Fruit fly (Drosophila melanogaster) whole organism, embryonic: ENCODE measurements around the gene CG31459.

Experiments used
- CG10209 ChIP-seq: fragments of 200-800 bp; sonication (Bioruptor generic); optimal IDR thresholded peaks from 3 replicates; lab custom pipeline; 2017; ENCODE audit warnings: missing biosample characterization, mild to moderate bottlenecking, missing genetic modification characterization, missing genetic modification reagents
- CG16863 ChIP-seq: fragments of 200-800 bp; sonication (Bioruptor generic); optimal IDR thresholded peaks from 3 replicates; lab custom pipeline; 2016; ENCODE audit warnings: missing biosample characterization, missing genetic modification characterization
- CG17612 ChIP-seq: fragments of 200-800 bp; sonication (Bioruptor generic); IDR thresholded peaks from 2 replicates; pipeline ENCODE4 v1.3.6; 2022; ENCODE audit warnings: missing biosample characterization, missing genetic modification characterization
- CG6689 ChIP-seq: fragments of 200-800 bp; sonication (Bioruptor generic); IDR thresholded peaks from 2 replicates; pipeline ENCODE4 v1.3.6; 2022; ENCODE audit warnings: missing biosample characterization, missing genetic modification characterization
- Hey ChIP-seq: fragments of 200-800 bp; sonication (Bioruptor generic); optimal IDR thresholded peaks from 3 replicates; lab custom pipeline; 2018; ENCODE audit warnings: missing biosample characterization, mild to moderate bottlenecking, missing genetic modification characterization
- Hmr ChIP-seq: fragments of 200-800 bp; sonication (Bioruptor generic); optimal IDR thresholded peaks from 3 replicates; lab custom pipeline; 2017; ENCODE audit warnings: mild to moderate bottlenecking, missing biosample characterization, missing genetic modification reagents, missing genetic modification characterization
- Mes4 ChIP-seq: fragments of 200-800 bp; sonication (Bioruptor generic); optimal IDR thresholded peaks from 2 replicates; lab custom pipeline; 2016; ENCODE audit warnings: missing biosample characterization, missing genetic modification characterization
- grn ChIP-seq: fragments of 200-800 bp; sonication (Bioruptor generic); optimal IDR thresholded peaks from 3 replicates; lab custom pipeline; 2017; ENCODE audit warnings: missing biosample characterization, missing genetic modification characterization
- kni ChIP-seq: fragments of 200-800 bp; sonication (Bioruptor generic); optimal IDR thresholded peaks from 3 replicates; lab custom pipeline; 2017; ENCODE audit warnings: mild to moderate bottlenecking, missing biosample characterization, missing genetic modification reagents, missing genetic modification characterization
- phol ChIP-seq: fragments of 200-800 bp; sonication (Bioruptor generic); optimal IDR thresholded peaks from 3 replicates; lab custom pipeline; 2018; ENCODE audit warnings: missing biosample characterization, mild to moderate bottlenecking, missing genetic modification characterization, moderate library complexity
- ro ChIP-seq: fragments of 200-800 bp; sonication (Bioruptor generic); IDR thresholded peaks from 2 replicates; pipeline ENCODE4 v1.3.6; 2022; ENCODE audit warnings: missing biosample characterization, missing genetic modification characterization

dm6 chr3R:19890340-19890998 lies 49.8 kb downstream of the CG31459 start, which contains the start of gene CG4733:
- TF ChIP-seq phol (tag; lab: Kevin White, UChicago) (no peak), CG17612 (GFP tag; lab: Robert Waterston, UW) (no peak), Mes4 (GFP tag; lab: Kevin White, UChicago) (no peak), CG6689 (GFP tag; lab: Robert Waterston, UW) (no peak), ro (GFP tag; lab: Robert Waterston, UW) (no peak), CG10209 (GFP tag; lab: Kevin White, UChicago) (no peak), grn (no peak), Hmr (GFP tag; lab: Kevin White, UChicago) (no peak), CG16863 (GFP tag; lab: Kevin White, UChicago) (no peak), Hey (tag; lab: Kevin White, UChicago) (no peak), kni (GFP tag; lab: Kevin White, UChicago) (no peak)
